Fruit fly (Drosophila melanogaster): Measurements from ENCODE around the gene CG33703.

Gene CG33703

DNA sequence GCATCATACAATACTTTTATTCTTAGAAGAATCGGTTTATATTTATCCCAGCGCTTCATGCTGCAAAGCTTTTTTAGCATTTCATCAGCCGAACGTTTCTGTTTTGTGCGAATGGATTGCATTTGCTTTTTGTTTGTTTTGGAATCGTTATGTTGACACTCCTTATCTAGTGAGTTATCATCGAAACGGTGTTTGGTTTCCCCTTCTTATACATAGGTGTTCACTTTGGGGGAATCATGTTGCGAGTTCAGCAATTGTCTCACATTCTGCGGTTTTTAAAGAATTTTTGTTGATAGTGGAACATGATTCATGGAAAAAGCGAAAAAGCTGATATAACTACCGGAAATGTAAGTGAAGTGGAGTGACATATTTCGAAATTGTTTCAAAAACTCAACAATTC is 10.2 kb downstream of the CG33703 start:
- TF ChIP-seq EcR (GFP tag; optimal IDR thresholded peaks at IDR 0.05) (no peak), psq (optimal IDR thresholded peaks at IDR 0.05) (no peak), Dll (optimal IDR thresholded peaks at IDR 0.05) (no peak), CG8478 (optimal IDR thresholded peaks at IDR 0.05) (no peak), usp (GFP tag; optimal IDR thresholded peaks at IDR 0.05) (no peak), pan (optimal IDR thresholded peaks at IDR 0.05) (no peak)

DNA sequence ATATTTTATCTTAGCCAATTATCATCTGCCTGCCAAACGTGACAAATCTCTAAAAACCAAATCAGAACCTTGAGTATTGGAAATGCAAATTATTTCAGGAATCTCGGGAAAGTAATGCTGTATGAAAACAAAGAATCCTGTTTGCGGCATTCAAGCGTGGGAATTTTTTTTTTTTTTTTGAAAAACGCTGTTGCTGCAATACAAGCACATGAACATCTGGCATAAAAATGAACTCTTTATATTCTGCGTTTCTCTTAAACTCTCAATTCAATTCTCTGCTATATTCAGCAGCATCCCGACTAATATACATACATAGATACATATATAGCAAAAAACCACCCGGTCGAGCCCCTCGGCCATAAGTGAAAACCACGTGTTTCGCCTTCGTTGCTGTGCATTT is 11.2 kb downstream of the CG33703 start:
- TF ChIP-seq pan (optimal IDR thresholded peaks at IDR 0.05) (no peak), EcR (GFP tag; optimal IDR thresholded peaks at IDR 0.05) (no peak), Dll (optimal IDR thresholded peaks at IDR 0.05) (no peak), usp (GFP tag; optimal IDR thresholded peaks at IDR 0.05) (no peak), CG8478 (optimal IDR thresholded peaks at IDR 0.05) (no peak), psq (optimal IDR thresholded peaks at IDR 0.05) (no peak)

dm6 chr3L:9499919-9500807 is 12.3 kb downstream of the CG33703 start:
- TF ChIP-seq EcR (GFP tag; optimal IDR thresholded peaks at IDR 0.05) (no peak), psq (optimal IDR thresholded peaks at IDR 0.05) (no peak), CG8478 (optimal IDR thresholded peaks at IDR 0.05) (no peak), pan (optimal IDR thresholded peaks at IDR 0.05) (no peak), Dll (optimal IDR thresholded peaks at IDR 0.05) (no peak), usp (GFP tag; optimal IDR thresholded peaks at IDR 0.05) (no peak)

DNA sequence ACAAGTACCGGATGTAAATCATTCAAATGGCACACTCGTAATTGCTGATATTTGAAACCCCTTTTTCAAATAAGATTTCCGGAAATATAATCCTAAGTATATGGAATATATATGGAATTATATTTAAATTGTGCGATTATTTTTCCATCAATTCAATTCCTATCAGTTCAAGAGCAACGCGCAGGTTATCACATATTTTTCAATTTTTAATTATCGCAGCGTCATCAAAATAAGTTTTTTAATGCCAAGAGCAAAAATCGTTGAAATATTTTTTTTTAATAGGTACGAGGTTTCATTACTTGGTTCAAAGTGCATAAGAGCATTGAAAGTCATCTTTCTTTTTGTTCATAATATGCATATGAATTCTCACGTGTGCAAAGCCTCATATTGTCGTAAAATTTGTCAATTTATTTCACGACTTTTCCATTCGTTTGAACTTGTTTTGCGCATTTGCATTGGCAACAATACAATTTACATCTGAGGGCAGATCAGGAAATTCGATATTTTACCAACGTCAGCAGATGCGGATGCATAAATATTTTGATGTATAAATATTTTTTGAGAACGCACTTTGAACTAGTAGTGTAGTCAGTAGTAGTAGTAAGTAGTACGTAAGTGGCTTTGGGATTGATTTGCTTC is 14.4 kb downstream of the CG33703 start:
- TF ChIP-seq psq (optimal IDR thresholded peaks at IDR 0.05): no peak
- TF ChIP-seq EcR (GFP tag; optimal IDR thresholded peaks at IDR 0.05): no peak
- TF ChIP-seq CG8478 (optimal IDR thresholded peaks at IDR 0.05): no peak
- TF ChIP-seq usp (GFP tag; optimal IDR thresholded peaks at IDR 0.05): no peak
- no peak for TF ChIP-seq pan (optimal IDR thresholded peaks at IDR 0.05)
- TF ChIP-seq Dll (optimal IDR thresholded peaks at IDR 0.05): no peak

DNA sequence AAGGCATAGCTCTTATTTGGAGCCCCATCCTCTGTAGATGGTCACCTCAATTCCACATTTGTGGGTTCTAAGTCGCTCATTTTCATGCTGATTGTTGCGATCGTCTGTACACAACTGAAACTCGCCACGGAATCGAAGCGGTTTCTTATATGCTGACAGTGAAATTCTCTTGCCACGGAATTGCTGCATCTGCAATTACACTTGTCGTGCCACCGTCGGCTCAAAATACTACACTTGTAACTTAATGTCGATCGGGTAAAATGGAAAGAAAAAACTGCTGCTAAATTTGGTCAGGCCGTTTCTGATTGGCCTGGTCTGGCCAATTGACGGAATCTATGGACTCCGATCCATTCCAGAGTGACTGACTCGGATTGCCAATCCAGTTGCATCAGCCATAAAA is 15.2 kb downstream of the CG33703 start:
- TF ChIP-seq EcR (GFP tag; optimal IDR thresholded peaks at IDR 0.05) (no peak), pan (optimal IDR thresholded peaks at IDR 0.05) (no peak), CG8478 (optimal IDR thresholded peaks at IDR 0.05) (no peak), usp (GFP tag; optimal IDR thresholded peaks at IDR 0.05) (no peak), psq (optimal IDR thresholded peaks at IDR 0.05) (no peak), Dll (optimal IDR thresholded peaks at IDR 0.05) (no peak)

- no peak for TF ChIP-seq Dll (optimal IDR thresholded peaks at IDR 0.05)
- TF ChIP-seq EcR (GFP tag; optimal IDR thresholded peaks at IDR 0.05): no peak
- TF ChIP-seq psq (optimal IDR thresholded peaks at IDR 0.05): no peak
- TF ChIP-seq usp (GFP tag; optimal IDR thresholded peaks at IDR 0.05): no peak
- no peak for TF ChIP-seq CG8478 (optimal IDR thresholded peaks at IDR 0.05)
- no peak for TF ChIP-seq pan (optimal IDR thresholded peaks at IDR 0.05)
Observed at dm6 chr3L:9492115-9492514, 20.3 kb downstream of the CG33703 start, which contains the start of gene CG32037. CG32037 (minus strand) TSS chr3L:9492215.

DNA sequence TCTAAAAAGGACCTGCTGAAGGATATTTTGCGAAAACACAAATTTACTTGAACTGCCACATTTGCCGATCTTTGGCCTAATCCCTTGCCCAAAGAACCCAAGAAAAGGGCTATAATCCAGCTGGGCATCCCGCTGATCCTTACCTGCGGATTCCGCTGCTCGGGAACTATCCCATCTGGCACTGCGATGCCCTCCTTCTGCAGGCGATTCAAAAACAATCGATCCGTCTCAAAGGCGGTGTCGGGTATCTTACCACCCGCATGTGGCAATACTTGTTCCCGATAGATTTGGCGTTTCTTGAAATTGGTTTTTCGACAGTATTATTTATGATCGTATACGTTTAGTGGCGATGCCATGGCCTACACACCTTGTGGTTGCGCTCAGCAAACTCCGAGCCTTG is 21.1 kb downstream of the CG33703 start:
- TF ChIP-seq psq (optimal IDR thresholded peaks at IDR 0.05) (no peak), Dll (optimal IDR thresholded peaks at IDR 0.05) (no peak)

dm6 chr3L:9490432-9490831 is 22.0 kb downstream of the CG33703 start:
- TF ChIP-seq EcR (GFP tag; optimal IDR thresholded peaks at IDR 0.05) (no peak), CG8478 (optimal IDR thresholded peaks at IDR 0.05) (no peak), pan (optimal IDR thresholded peaks at IDR 0.05) (no peak), Dll (optimal IDR thresholded peaks at IDR 0.05) (no peak), psq (optimal IDR thresholded peaks at IDR 0.05) (no peak), usp (GFP tag; optimal IDR thresholded peaks at IDR 0.05) (no peak)

dm6 chr3L:9489627-9490026 is 22.8 kb downstream of the CG33703 start:
- no peak for TF ChIP-seq EcR (GFP tag; optimal IDR thresholded peaks at IDR 0.05)
- no peak for TF ChIP-seq CG8478 (optimal IDR thresholded peaks at IDR 0.05)

DNA sequence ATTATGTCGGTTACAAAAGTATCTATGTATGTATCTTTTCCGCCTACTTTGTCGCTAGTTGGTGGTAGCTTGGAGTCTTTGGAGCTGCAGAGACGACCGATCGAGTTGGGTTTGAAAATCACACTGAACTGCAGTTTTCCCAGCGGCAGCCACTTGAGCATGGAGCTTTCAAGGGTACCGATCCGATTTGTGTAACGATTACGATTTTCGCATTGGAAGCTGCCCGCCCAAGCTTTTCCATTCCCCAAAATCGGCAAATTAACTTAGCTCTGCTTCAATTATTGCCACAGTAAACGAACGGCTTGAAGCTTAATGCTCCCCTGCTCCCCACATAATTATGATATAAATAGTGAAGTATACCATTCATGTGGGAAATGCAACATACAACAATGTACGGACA is 23.3 kb downstream of the CG33703 start, which contains the start of gene CG32036:
Gene CG32036 (minus strand): TSS at position 101 of the 400 bp plus-strand sequence.
- no peak for TF ChIP-seq usp (GFP tag; optimal IDR thresholded peaks at IDR 0.05)

DNA sequence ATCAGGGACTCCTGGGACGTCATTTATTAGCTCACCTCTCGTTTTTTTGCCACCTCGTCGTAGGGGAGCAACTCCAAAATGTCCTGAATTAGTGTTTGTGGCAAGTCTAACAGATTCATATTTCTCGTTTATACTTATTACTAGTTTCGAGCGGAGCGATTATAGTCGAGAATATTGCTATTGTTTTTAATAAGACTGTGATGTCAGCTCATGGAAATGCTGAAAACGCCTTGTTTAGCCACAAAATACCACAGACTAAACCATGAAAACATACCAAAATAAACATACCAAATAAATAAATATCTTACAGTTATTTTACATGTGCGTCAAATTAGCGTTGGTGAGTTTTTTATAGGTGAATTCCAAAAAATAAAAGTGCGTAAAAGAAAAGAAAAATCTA is 24.9 kb downstream of the CG33703 start, which contains the start of gene pall:
Gene pall (minus strand): TSS at position 205 of the 400 bp plus-strand sequence.
- TF ChIP-seq EcR (GFP tag; optimal IDR thresholded peaks at IDR 0.05) (no peak), Dll (optimal IDR thresholded peaks at IDR 0.05) (no peak), pan (optimal IDR thresholded peaks at IDR 0.05) (no peak), psq (optimal IDR thresholded peaks at IDR 0.05) (no peak)

- no peak for TF ChIP-seq EcR (GFP tag; optimal IDR thresholded peaks at IDR 0.05)
Observed at dm6 chr3L:9476829-9477228, 35.6 kb downstream of the CG33703 start, which contains the start of the genes Uch-L5 and Jarid2. Uch-L5 (minus strand) TSS chr3L:9476965. Jarid2 (plus strand) TSS chr3L:9477038.

Measured in whole organism.